Fruit fly (Drosophila melanogaster): ENCODE measurements around the gene Cph.

Gene Cph

DNA sequence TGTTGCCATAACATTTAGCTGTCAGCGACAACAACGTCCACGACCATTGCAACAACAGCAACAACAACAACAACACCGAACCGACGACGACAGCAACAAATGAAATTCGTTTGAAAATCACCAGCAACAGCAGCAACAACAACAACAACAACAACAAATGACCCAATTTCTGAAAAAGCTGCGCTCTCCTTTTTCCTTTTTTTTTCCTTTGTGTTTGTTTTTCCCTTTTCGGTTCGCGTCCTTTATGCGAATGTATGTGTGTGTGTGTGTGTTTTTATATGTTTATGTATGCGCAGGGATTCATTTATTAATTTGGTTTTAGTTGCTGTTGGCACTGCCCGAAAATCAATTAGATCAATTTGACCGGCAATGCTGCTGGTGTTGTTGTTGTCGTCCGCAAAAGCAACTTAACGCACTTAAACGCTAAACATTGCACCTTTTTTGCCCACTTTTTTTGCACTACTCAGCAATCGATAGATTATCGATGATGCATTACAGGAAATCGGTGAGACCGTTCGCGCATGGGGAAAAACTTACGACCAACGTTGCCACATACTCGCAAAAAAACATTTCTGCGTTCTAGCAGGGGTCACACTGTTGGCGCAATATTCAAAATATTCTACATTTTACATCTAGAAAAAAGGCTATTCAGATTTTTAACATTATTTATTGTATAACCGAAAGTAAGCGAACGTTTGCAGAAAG lies 153.4 kb downstream of the Cph start, which contains the start of gene unc-119 (continued):
- no peak for TF ChIP-seq Ssrp (tag; optimal IDR thresholded peaks at IDR 0.05)
- TF ChIP-seq ase (GFP tag; IDR thresholded peaks at IDR 0.05): no peak
- TF ChIP-seq vvl (GFP tag; IDR thresholded peaks at IDR 0.05): 0 out of 2 replicates have a peak, but pooled peaks have one; percentile 21
- no peak for TF ChIP-seq dysf (GFP tag; IDR thresholded peaks at IDR 0.05)
- no peak for TF ChIP-seq Spps (tag; optimal IDR thresholded peaks at IDR 0.05)
- no peak for TF ChIP-seq pan (optimal IDR thresholded peaks at IDR 0.05)
- TF ChIP-seq pan (GFP tag; optimal IDR thresholded peaks at IDR 0.05 in 1 of 2, IDR thresholded peaks at IDR 0.05 in 1 of 2): no peak
- peak; percentile 49; the same call in 1 of the 2 replicates for TF ChIP-seq tna (GFP tag; IDR thresholded peaks at IDR 0.05; ENCODE audit: partially characterized antibody)
- no peak for TF ChIP-seq CG15696 (tag; optimal IDR thresholded peaks at IDR 0.05)
- TF ChIP-seq lilli (GFP tag; optimal IDR thresholded peaks at IDR 0.05): peak; percentile 11
- no peak for TF ChIP-seq tap (tag; optimal IDR thresholded peaks at IDR 0.05)
- TF ChIP-seq CG31388 (GFP tag; optimal IDR thresholded peaks at IDR 0.05): no peak
- TF ChIP-seq Lpt (GFP tag; optimal IDR thresholded peaks at IDR 0.05): no peak
- no peak for TF ChIP-seq CG12104 (GFP tag; optimal IDR thresholded peaks at IDR 0.05)
- no peak for TF ChIP-seq CG12155 (GFP tag; optimal IDR thresholded peaks at IDR 0.05)
- TF ChIP-seq CG10462 (GFP tag; optimal IDR thresholded peaks at IDR 0.05): no peak
- TF ChIP-seq CG1603 (tag; optimal IDR thresholded peaks at IDR 0.05): peak; percentile 96
- TF ChIP-seq CG30431 (GFP tag; optimal IDR thresholded peaks at IDR 0.05): no peak
- TF ChIP-seq CG3065 (GFP tag; optimal IDR thresholded peaks at IDR 0.05): no peak
- TF ChIP-seq gem (tag; optimal IDR thresholded peaks at IDR 0.05): no peak
- TF ChIP-seq fu2 (GFP tag; optimal IDR thresholded peaks at IDR 0.05): no peak
- TF ChIP-seq Ets65A (GFP tag): no peak
- no peak for TF ChIP-seq CG11696 (GFP tag; IDR thresholded peaks at IDR 0.05)
- TF ChIP-seq tup (GFP tag; optimal IDR thresholded peaks at IDR 0.05): no peak
- no peak for TF ChIP-seq CG7271 (tag; optimal IDR thresholded peaks at IDR 0.05)
- no peak for TF ChIP-seq yki (optimal IDR thresholded peaks at IDR 0.05)
- no peak for TF ChIP-seq CG1647 (GFP tag; optimal IDR thresholded peaks at IDR 0.05)
- no peak for TF ChIP-seq CG4707 (GFP tag; optimal IDR thresholded peaks at IDR 0.05)
- TF ChIP-seq CG5953 (GFP tag; IDR thresholded peaks at IDR 0.05): no peak
- TF ChIP-seq CG7786 (GFP tag; optimal IDR thresholded peaks at IDR 0.05): no peak
- TF ChIP-seq CG11560 (tag; IDR thresholded peaks at IDR 0.05): no peak
- TF ChIP-seq dan (GFP tag; IDR thresholded peaks at IDR 0.05): no peak
- TF ChIP-seq CG6272 (GFP tag; IDR thresholded peaks at IDR 0.05): peak; percentile 43; the same call in 1 of the 2 replicates
- no peak for TF ChIP-seq peb (GFP tag; IDR thresholded peaks at IDR 0.05)
- peak; percentile 51 for TF ChIP-seq sens (GFP tag)
- TF ChIP-seq p53 (GFP tag; optimal IDR thresholded peaks at IDR 0.05): peak; percentile 30
- no peak for TF ChIP-seq MTF-1 (GFP tag; optimal IDR thresholded peaks at IDR 0.05; ENCODE audit: borderline replicate concordance)
- no peak for TF ChIP-seq CG43689 (GFP tag; IDR thresholded peaks at IDR 0.05)
- no peak for TF ChIP-seq cwo (GFP tag; optimal IDR thresholded peaks at IDR 0.05)
- TF ChIP-seq Asciz (GFP tag; optimal IDR thresholded peaks at IDR 0.05): no peak
- no peak for TF ChIP-seq grau (tag; optimal IDR thresholded peaks at IDR 0.05)
- peak; percentile 78 for TF ChIP-seq sqz (GFP tag; optimal IDR thresholded peaks at IDR 0.05)
- no peak for TF ChIP-seq HHEX (GFP tag; optimal IDR thresholded peaks at IDR 0.05)
- no peak for TF ChIP-seq stc (GFP tag; IDR thresholded peaks at IDR 0.05)
- no peak for TF ChIP-seq crp (GFP tag; optimal IDR thresholded peaks at IDR 0.05)
- TF ChIP-seq so (GFP tag; IDR thresholded peaks at IDR 0.05): no peak
- no peak for TF ChIP-seq Dip3 (GFP tag; optimal IDR thresholded peaks at IDR 0.05)
- no peak for TF ChIP-seq Camta (GFP tag; optimal IDR thresholded peaks at IDR 0.05)
- no peak for TF ChIP-seq Nf-YA (GFP tag; IDR thresholded peaks at IDR 0.05)
- TF ChIP-seq Sin3A (optimal IDR thresholded peaks at IDR 0.05): peak; percentile 61
- TF ChIP-seq bcd (GFP tag; optimal IDR thresholded peaks at IDR 0.05): no peak
- TF ChIP-seq CG15073 (GFP tag; optimal IDR thresholded peaks at IDR 0.05): no peak
